Fruit fly (Drosophila melanogaster) whole organism: Measurements from ENCODE around the gene Sar1.

Experiments used
- CG8478 ChIP-seq: fragments of >200 bp; optimal IDR thresholded peaks from 2 replicates; lab custom pipeline; 2018; ENCODE audit warnings: inconsistent platforms
- pan ChIP-seq: fragments of >200 bp; optimal IDR thresholded peaks from 2 replicates; lab custom pipeline; 2017
- psq ChIP-seq: fragments of >200 bp; optimal IDR thresholded peaks from 2 replicates; lab custom pipeline; 2017
- usp ChIP-seq: fragments of >200 bp; optimal IDR thresholded peaks from 2 replicates; lab custom pipeline; 2017; ENCODE audit warnings: missing biosample characterization, missing genetic modification characterization, mixed read lengths

DNA sequence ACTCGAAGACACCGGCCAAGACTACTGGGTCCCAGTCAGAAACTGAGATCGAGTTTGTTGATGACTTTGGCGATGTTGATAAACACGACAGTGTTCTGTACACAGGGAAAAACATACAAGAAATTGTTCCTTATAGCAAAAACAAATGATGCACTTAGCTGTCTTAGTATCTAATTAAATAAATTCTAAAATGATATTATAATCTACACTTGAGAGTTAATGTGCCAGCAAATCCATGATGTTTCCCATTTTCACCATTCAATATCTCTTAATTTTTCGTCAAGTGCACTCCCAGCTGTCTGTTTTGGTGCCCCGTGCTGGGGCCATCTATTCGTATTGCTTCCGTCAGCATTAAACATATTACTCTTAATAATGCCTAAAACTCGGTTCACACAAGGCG, 43.8 kb downstream of the Sar1 start:
- TF ChIP-seq pan (lab: Kevin White, UChicago) (no peak), psq (no peak), CG8478 (lab: Kevin White, UChicago) (no peak), usp (GFP tag; lab: Kevin White, UChicago) (no peak)
